Fruit fly (Drosophila melanogaster): ENCODE measurements around the gene DNAlig3.

Gene DNAlig3

dm6 chr3R:12413274-12413958 is 11.8 kb upstream of the DNAlig3 start, which contains the start of the genes Dip-C and pps (continued):
- TF ChIP-seq Xbp1 (GFP tag; optimal IDR thresholded peaks at IDR 0.05) = peak; percentile 3
- peak; percentile 80 for TF ChIP-seq gfzf (GFP tag; optimal IDR thresholded peaks at IDR 0.05)
- TF ChIP-seq CG13424 (tag; optimal IDR thresholded peaks at IDR 0.05) = no peak
- no peak for TF ChIP-seq CG18619 (GFP tag; optimal IDR thresholded peaks at IDR 0.05)
- peak; percentile 58; the same call in 2 of the 3 replicates for TF ChIP-seq vnd (GFP tag; IDR thresholded peaks at IDR 0.05; ENCODE audit: partially characterized antibody)
- no peak for TF ChIP-seq HHEX (GFP tag; optimal IDR thresholded peaks at IDR 0.05)
- no peak for TF ChIP-seq CG11723 (GFP tag; optimal IDR thresholded peaks at IDR 0.05)
- TF ChIP-seq ro (GFP tag; IDR thresholded peaks at IDR 0.05) = no peak
- no peak for TF ChIP-seq dm (GFP tag; optimal IDR thresholded peaks at IDR 0.05)
- TF ChIP-seq Myb (GFP tag; optimal IDR thresholded peaks at IDR 0.05) = no peak
- peak; percentile 65 for TF ChIP-seq inv (GFP tag; IDR thresholded peaks at IDR 0.05; ENCODE audit: partially characterized antibody)
- TF ChIP-seq CG11398 (GFP tag; optimal IDR thresholded peaks at IDR 0.05) = no peak
- TF ChIP-seq CG2875 (GFP tag; optimal IDR thresholded peaks at IDR 0.05) = no peak
- no peak for TF ChIP-seq CG11504 (tag; optimal IDR thresholded peaks at IDR 0.05)
- TF ChIP-seq zf30C (GFP tag; optimal IDR thresholded peaks at IDR 0.05) = no peak
- TF ChIP-seq CG8765 (GFP tag; IDR thresholded peaks at IDR 0.05) = no peak
- no peak for TF ChIP-seq Side (GFP tag; optimal IDR thresholded peaks at IDR 0.05)
- TF ChIP-seq HmgZ (tag; optimal IDR thresholded peaks at IDR 0.05) = peak; percentile 12
- TF ChIP-seq NfI (GFP tag; optimal IDR thresholded peaks at IDR 0.05) = no peak
- no peak for TF ChIP-seq CG13775 (GFP tag; optimal IDR thresholded peaks at IDR 0.05)
- no peak for TF ChIP-seq hth (optimal IDR thresholded peaks at IDR 0.05)
- no peak for TF ChIP-seq Fer3 (tag; optimal IDR thresholded peaks at IDR 0.05)
- no peak for TF ChIP-seq fru (optimal IDR thresholded peaks at IDR 0.05)
- TF ChIP-seq pros (GFP tag; optimal IDR thresholded peaks at IDR 0.05) = no peak

- no peak for TF ChIP-seq CG2875 (GFP tag; optimal IDR thresholded peaks at IDR 0.05)
- peak; percentile 59 for TF ChIP-seq exex (tag; optimal IDR thresholded peaks at IDR 0.05)
Measured at dm6 chr3R:12411449-12411848, 9.8 kb upstream of the DNAlig3 start.

- peak; percentile 26 for TF ChIP-seq pb (GFP tag; optimal IDR thresholded peaks at IDR 0.05)
- peak; percentile 30 for TF ChIP-seq sd (tag; optimal IDR thresholded peaks at IDR 0.05)
- peak; percentile 44; the same call in 1 of the 2 replicates for TF ChIP-seq vvl (GFP tag; IDR thresholded peaks at IDR 0.05)
- TF ChIP-seq CG8924 (tag; optimal IDR thresholded peaks at IDR 0.05) = peak; percentile 17
- TF ChIP-seq HLHmδ (GFP tag; optimal IDR thresholded peaks at IDR 0.05) = peak; percentile 49
- peak; percentile 1 for TF ChIP-seq D19A (tag; optimal IDR thresholded peaks at IDR 0.05)
- TF ChIP-seq her (GFP tag; optimal IDR thresholded peaks at IDR 0.05) = peak; percentile 13
- TF ChIP-seq tna (GFP tag; IDR thresholded peaks at IDR 0.05; ENCODE audit: partially characterized antibody) = peak; percentile 52
- no peak for TF ChIP-seq CG17361 (GFP tag; IDR thresholded peaks at IDR 0.05)
- TF ChIP-seq grau (tag; optimal IDR thresholded peaks at IDR 0.05) = peak; percentile 31
- no peak for TF ChIP-seq gce (GFP tag; IDR thresholded peaks at IDR 0.05)
- TF ChIP-seq Opbp (GFP tag; IDR thresholded peaks at IDR 0.05; ENCODE audit: partially characterized antibody) = peak; percentile 72
- peak; percentile 55 for TF ChIP-seq CG4617 (GFP tag; optimal IDR thresholded peaks at IDR 0.05; ENCODE audit: borderline replicate concordance)
- peak; percentile 84; the same call in 2 of the 3 replicates for TF ChIP-seq CG34422 (GFP tag; IDR thresholded peaks at IDR 0.05)
- TF ChIP-seq D (optimal IDR thresholded peaks at IDR 0.05) = no peak
- TF ChIP-seq D (GFP tag; optimal IDR thresholded peaks at IDR 0.05) = no peak
- peak in 1 of 3 experiments; percentile 44 for TF ChIP-seq Stat92E (GFP tag; optimal IDR thresholded peaks at IDR 0.05)
- TF ChIP-seq CG12299 (tag; optimal IDR thresholded peaks at IDR 0.05) = peak; percentile 24
- no peak for TF ChIP-seq CG5245 (GFP tag; optimal IDR thresholded peaks at IDR 0.05)
- peak; percentile 57; the same call in 1 of the 2 replicates for TF ChIP-seq ato (GFP tag; IDR thresholded peaks at IDR 0.05; ENCODE audit: partially characterized antibody)
- TF ChIP-seq CG10366 (GFP tag; IDR thresholded peaks at IDR 0.05) = no peak
- peak; percentile 49 for TF ChIP-seq CG17186 (GFP tag; optimal IDR thresholded peaks at IDR 0.05)
- peak; percentile 33 for TF ChIP-seq nerfin-1 (tag; optimal IDR thresholded peaks at IDR 0.05)
- peak; percentile 12 for TF ChIP-seq Xbp1 (GFP tag; optimal IDR thresholded peaks at IDR 0.05)
Measured at dm6 chr3R:12408160-12408559, 6.5 kb upstream of the DNAlig3 start, which contains the start of gene CG5196. TSS of gene CG5196 (plus strand) at chr3R:12408316.

All from whole organism, embryonic.